Worm (Caenorhabditis elegans): ENCODE data around the gene C10E2.5.

C10E2.5 gene

ce11 chrX:16702232-16702631, 52.1 kb downstream of the C10E2.5 start, which contains the start of gene F22H10.1:
TSS of gene F22H10.1 (plus strand) at chrX:16702442.
- TF ChIP-seq sem-2 (GFP tag; optimal IDR thresholded peaks at IDR 0.05) (no peak), sptf-1 (tag; optimal IDR thresholded peaks at IDR 0.05) (no peak), elt-1 (tag; optimal IDR thresholded peaks at IDR 0.05; ENCODE audit: borderline replicate concordance, insufficient read depth) (no peak), hlh-1 (tag; optimal IDR thresholded peaks at IDR 0.05) (no peak), tbx-8 (GFP tag; optimal IDR thresholded peaks at IDR 0.05) (no peak), snpc-4 (tag; optimal IDR thresholded peaks at IDR 0.05) (no peak), nhr-237 (tag; optimal IDR thresholded peaks at IDR 0.05) (no peak), mls-2 (tag; optimal IDR thresholded peaks at IDR 0.05) (no peak), blmp-1 (tag; optimal IDR thresholded peaks at IDR 0.05) (no peak), drap-1 (GFP tag; optimal IDR thresholded peaks at IDR 0.05) (no peak), ces-1 (GFP tag; optimal IDR thresholded peaks at IDR 0.05) (no peak), bed-3 (GFP tag; optimal IDR thresholded peaks at IDR 0.05) (no peak), nhr-2 (tag; optimal IDR thresholded peaks at IDR 0.05) (no peak), lin-32 (GFP tag; optimal IDR thresholded peaks at IDR 0.05) (no peak), unc-120 (tag; optimal IDR thresholded peaks at IDR 0.05; ENCODE audit: poor library complexity, severe bottlenecking) (no peak), ham-2 (GFP tag; optimal IDR thresholded peaks at IDR 0.05) (no peak), ceh-83 (GFP tag; optimal IDR thresholded peaks at IDR 0.05) (no peak), nhr-12 (tag; optimal IDR thresholded peaks at IDR 0.05) (no peak)
